Worm (Caenorhabditis elegans): Measurements from ENCODE around the gene rbm-42.

The rbm-42 gene

ce11 chrIII:5196298-5197045 is 43.4 kb upstream of the rbm-42 start:
- TF ChIP-seq mep-1 (tag; optimal IDR thresholded peaks at IDR 0.05): peak; percentile 18
- TF ChIP-seq mls-2 (tag; optimal IDR thresholded peaks at IDR 0.05): no peak

- TF ChIP-seq cnd-1 (tag; optimal IDR thresholded peaks at IDR 0.05) (no peak), lsy-2 (tag; optimal IDR thresholded peaks at IDR 0.05) (no peak), ceh-83 (GFP tag; optimal IDR thresholded peaks at IDR 0.05) (no peak), unc-120 (tag; optimal IDR thresholded peaks at IDR 0.05; ENCODE audit: poor library complexity, severe bottlenecking) (no peak), unc-62 (GFP tag; optimal IDR thresholded peaks at IDR 0.05) (no peak), mls-2 (tag; optimal IDR thresholded peaks at IDR 0.05) (no peak), nhr-237 (tag; optimal IDR thresholded peaks at IDR 0.05) (no peak), blmp-1 (tag; optimal IDR thresholded peaks at IDR 0.05) (no peak), ces-1 (GFP tag; optimal IDR thresholded peaks at IDR 0.05) (no peak), ztf-11 (tag; optimal IDR thresholded peaks at IDR 0.05) (no peak)
Measured at ce11 chrIII:5195690-5196089, 42.7 kb upstream of the rbm-42 start, which contains the start of gene moc-6. Gene moc-6, plus strand, starts transcription at chrIII:5195990.

ce11 chrIII:5193266-5193665 is 40.2 kb upstream of the rbm-42 start:
- no peak for TF ChIP-seq bed-3 (GFP tag; optimal IDR thresholded peaks at IDR 0.05)
- peak; percentile 42 for TF ChIP-seq lsy-2 (tag; optimal IDR thresholded peaks at IDR 0.05)

ce11 chrIII:5190671-5191174 is 37.7 kb upstream of the rbm-42 start, which contains the start of gene hira-1:
Gene hira-1, plus strand, starts transcription at chrIII:5191124.
- TF ChIP-seq nhr-28 (tag; optimal IDR thresholded peaks at IDR 0.05) (no peak), ceh-39 (tag; optimal IDR thresholded peaks at IDR 0.05) (no peak), ces-1 (GFP tag; optimal IDR thresholded peaks at IDR 0.05) (peak; percentile 68), nhr-2 (tag; optimal IDR thresholded peaks at IDR 0.05) (no peak), hlh-1 (tag; optimal IDR thresholded peaks at IDR 0.05) (no peak)

ce11 chrIII:5190179-5190578 is 37.1 kb upstream of the rbm-42 start:
- TF ChIP-seq elt-1 (tag; optimal IDR thresholded peaks at IDR 0.05; ENCODE audit: borderline replicate concordance, insufficient read depth): no peak
- no peak for TF ChIP-seq mep-1 (tag; optimal IDR thresholded peaks at IDR 0.05)
- TF ChIP-seq pha-4 (tag; optimal IDR thresholded peaks at IDR 0.05): no peak
- TF ChIP-seq blmp-1 (tag; optimal IDR thresholded peaks at IDR 0.05): no peak
- TF ChIP-seq lin-13 (tag; optimal IDR thresholded peaks at IDR 0.05): no peak
- no peak for TF ChIP-seq nhr-28 (tag; optimal IDR thresholded peaks at IDR 0.05)

ce11 chrIII:5188426-5188825 is 35.4 kb upstream of the rbm-42 start, which contains the start of gene K10D2.8:
Gene K10D2.8, plus strand, starts transcription at chrIII:5188726.
- TF ChIP-seq unc-39 (tag; optimal IDR thresholded peaks at IDR 0.05) (no peak), bed-3 (GFP tag; optimal IDR thresholded peaks at IDR 0.05) (no peak), elt-3 (tag; optimal IDR thresholded peaks at IDR 0.05) (no peak), sem-2 (GFP tag; optimal IDR thresholded peaks at IDR 0.05) (no peak), lin-32 (GFP tag; optimal IDR thresholded peaks at IDR 0.05) (no peak), lin-13 (tag; optimal IDR thresholded peaks at IDR 0.05) (no peak), zip-8 (tag; optimal IDR thresholded peaks at IDR 0.05) (no peak), ceh-83 (GFP tag; optimal IDR thresholded peaks at IDR 0.05) (no peak), mep-1 (tag; optimal IDR thresholded peaks at IDR 0.05) (no peak), tbx-8 (GFP tag; optimal IDR thresholded peaks at IDR 0.05) (no peak), unc-62 (GFP tag; optimal IDR thresholded peaks at IDR 0.05) (no peak), lsy-2 (tag; optimal IDR thresholded peaks at IDR 0.05) (no peak), ceh-43 (GFP tag; optimal IDR thresholded peaks at IDR 0.05) (no peak), ces-1 (GFP tag; optimal IDR thresholded peaks at IDR 0.05) (no peak), nhr-76 (tag; optimal IDR thresholded peaks at IDR 0.05) (no peak), drap-1 (GFP tag; optimal IDR thresholded peaks at IDR 0.05) (no peak), blmp-1 (tag; optimal IDR thresholded peaks at IDR 0.05) (no peak)

Measured in whole organism, mixed stage, embryonic.